Fruit fly (Drosophila melanogaster): ENCODE results near the gene Sgs8.

The Sgs8 gene

dm6 chr3L:11528397-11528923 lies 19.3 kb upstream of the Sgs8 start (continued):
- TF ChIP-seq Doc2 (GFP tag; IDR thresholded peaks at IDR 0.05) (no peak), CG17568 (GFP tag; optimal IDR thresholded peaks at IDR 0.05) (peak; percentile 1), CG14014 (GFP tag; IDR thresholded peaks at IDR 0.05) (peak; percentile 37; the same call in 1 of the 2 replicates), CG12071 (GFP tag; optimal IDR thresholded peaks at IDR 0.05) (peak; percentile 42), fd3F (GFP tag; optimal IDR thresholded peaks at IDR 0.05) (peak; percentile 39), vfl (GFP tag; optimal IDR thresholded peaks at IDR 0.05) (no peak), CG34376 (GFP tag; optimal IDR thresholded peaks at IDR 0.05) (peak; percentile 40), Meics (GFP tag; optimal IDR thresholded peaks at IDR 0.05) (peak; percentile 42), CG1233 (GFP tag; optimal IDR thresholded peaks at IDR 0.05) (no peak), grn (GFP tag; optimal IDR thresholded peaks at IDR 0.05) (peak; percentile 51), gem (tag; optimal IDR thresholded peaks at IDR 0.05) (peak; percentile 24), CG5245 (GFP tag; optimal IDR thresholded peaks at IDR 0.05) (no peak), gcm2 (GFP tag; optimal IDR thresholded peaks at IDR 0.05) (no peak), sd (tag; optimal IDR thresholded peaks at IDR 0.05) (peak; percentile 38), dm (GFP tag; optimal IDR thresholded peaks at IDR 0.05) (no peak), CoRest (tag; optimal IDR thresholded peaks at IDR 0.05) (no peak), Med (GFP tag) (peak; percentile 32), CG4730 (GFP tag; IDR thresholded peaks at IDR 0.05) (no peak), Fer1 (GFP tag; optimal IDR thresholded peaks at IDR 0.05) (peak; percentile 77), disco-r (GFP tag; optimal IDR thresholded peaks at IDR 0.05) (no peak), sisA (GFP tag; IDR thresholded peaks at IDR 0.05) (no peak), CG2199 (GFP tag; IDR thresholded peaks at IDR 0.05) (no peak), Hey (tag; optimal IDR thresholded peaks at IDR 0.05) (peak; percentile 26), Xrp1 (GFP tag; IDR thresholded peaks at IDR 0.05) (no peak), lola (GFP tag; optimal IDR thresholded peaks at IDR 0.05) (no peak), Stat92E (GFP tag; optimal IDR thresholded peaks at IDR 0.05) (no peak), caup (GFP tag; optimal IDR thresholded peaks at IDR 0.05; ENCODE audit: severe bottlenecking) (peak; percentile 23), usp (GFP tag; optimal IDR thresholded peaks at IDR 0.05) (no peak), cato (GFP tag; optimal IDR thresholded peaks at IDR 0.05; ENCODE audit: borderline replicate concordance) (no peak), CG31365 (tag; optimal IDR thresholded peaks at IDR 0.05) (peak; percentile 6), Dad (GFP tag; optimal IDR thresholded peaks at IDR 0.05) (no peak), CG2120 (GFP tag; optimal IDR thresholded peaks at IDR 0.05) (no peak), CG10366 (GFP tag; IDR thresholded peaks at IDR 0.05) (no peak), br (optimal IDR thresholded peaks at IDR 0.05) (no peak), CG7357 (GFP tag; IDR thresholded peaks at IDR 0.05) (no peak), grau (tag; optimal IDR thresholded peaks at IDR 0.05) (no peak), Poxn (GFP tag; IDR thresholded peaks at IDR 0.05) (no peak), zen (tag; optimal IDR thresholded peaks at IDR 0.05) (no peak), CG6765 (GFP tag; optimal IDR thresholded peaks at IDR 0.05) (peak; percentile 51), dimm (GFP tag; IDR thresholded peaks at IDR 0.05) (no peak), CG5953 (GFP tag; IDR thresholded peaks at IDR 0.05) (no peak), Gsc (GFP tag; IDR thresholded peaks at IDR 0.05) (no peak), Asciz (GFP tag; optimal IDR thresholded peaks at IDR 0.05) (peak; percentile 51), fru (optimal IDR thresholded peaks at IDR 0.05) (no peak), CG13296 (GFP tag; optimal IDR thresholded peaks at IDR 0.05) (peak; percentile 61), unpg (GFP tag; optimal IDR thresholded peaks at IDR 0.05) (no peak), btn (GFP tag; optimal IDR thresholded peaks at IDR 0.05) (no peak), Pdp1 (GFP tag; optimal IDR thresholded peaks at IDR 0.05) (peak in 1 of 2 experiments; percentile 43), Ssrp (tag; optimal IDR thresholded peaks at IDR 0.05) (no peak), CG6683 (GFP tag; optimal IDR thresholded peaks at IDR 0.05) (peak; percentile 38), Fer3 (tag; optimal IDR thresholded peaks at IDR 0.05) (peak; percentile 33)
